Fruit fly (Drosophila melanogaster) whole organism, embryonic: ENCODE results near the gene CG11672.

ENCODE experiments used
- Atf6 ChIP-seq: fragments of 200-800 bp; sonication (Bioruptor generic); IDR thresholded peaks from 2 replicates; pipeline ENCODE4 v1.3.6; 2022; ENCODE audit warnings: missing biosample characterization, missing genetic modification characterization
- CG10147 ChIP-seq: fragments of 200-800 bp; sonication (Bioruptor generic); optimal IDR thresholded peaks from 2 replicates; lab custom pipeline; 2019; ENCODE audit warnings: missing biosample characterization, mild to moderate bottlenecking, missing genetic modification characterization, moderate library complexity
- CG12104 ChIP-seq: fragments of 200-800 bp; sonication (Bioruptor generic); optimal IDR thresholded peaks from 3 replicates; lab custom pipeline; 2016; ENCODE audit warnings: missing biosample characterization, missing genetic modification characterization
- CG14050 ChIP-seq: fragments of 200-800 bp; sonication (Bioruptor generic); IDR thresholded peaks from 3 replicates; pipeline ENCODE4 v1.3.6; 2022; ENCODE audit warnings: missing biosample characterization, missing genetic modification characterization
- CG16779 ChIP-seq: fragments of 200-800 bp; sonication (Bioruptor generic); IDR thresholded peaks from 2 replicates; pipeline ENCODE4 v1.3.6; 2022; ENCODE audit warnings: missing biosample characterization, missing genetic modification characterization
- CG17612 ChIP-seq: fragments of 200-800 bp; sonication (Bioruptor generic); IDR thresholded peaks from 2 replicates; pipeline ENCODE4 v1.3.6; 2022; ENCODE audit warnings: missing biosample characterization, missing genetic modification characterization
- CG18599 ChIP-seq: fragments of 200-800 bp; sonication (Bioruptor generic); optimal IDR thresholded peaks from 3 replicates; lab custom pipeline; 2017; ENCODE audit warnings: missing biosample characterization, missing genetic modification characterization, mild to moderate bottlenecking, moderate library complexity, missing genetic modification reagents
- CG30403 ChIP-seq: fragments of 200-800 bp; sonication (Bioruptor generic); optimal IDR thresholded peaks from 3 replicates; lab custom pipeline; 2016; ENCODE audit warnings: missing biosample characterization, missing genetic modification characterization
- CG31365 ChIP-seq: fragments of 200-800 bp; sonication (Bioruptor generic); optimal IDR thresholded peaks from 2 replicates; lab custom pipeline; 2018; ENCODE audit warnings: missing biosample characterization, mild to moderate bottlenecking, missing genetic modification characterization
- CG34224 ChIP-seq: fragments of 200-800 bp; sonication (Bioruptor generic); IDR thresholded peaks from 3 replicates; pipeline ENCODE4 v1.3.6; 2022; ENCODE audit warnings: missing biosample characterization, missing genetic modification characterization; ENCODE audit not compliant: partially characterized antibody
- CG3847 ChIP-seq: fragments of 200-800 bp; sonication (Bioruptor generic); IDR thresholded peaks from 2 replicates; pipeline ENCODE4 v1.3.6; 2022; ENCODE audit warnings: missing biosample characterization, missing genetic modification characterization
- CG5953 ChIP-seq: fragments of 200-800 bp; sonication (Bioruptor generic); IDR thresholded peaks from 2 replicates; pipeline ENCODE4 v1.3.6; 2022; ENCODE audit warnings: missing biosample characterization, missing genetic modification characterization
- CG6175 ChIP-seq: fragments of 200-800 bp; sonication (Bioruptor generic); IDR thresholded peaks from 3 replicates; pipeline ENCODE4 v1.3.6; 2022; ENCODE audit warnings: missing biosample characterization, missing genetic modification characterization
- CG6254 ChIP-seq: fragments of 200-800 bp; sonication (Bioruptor generic); optimal IDR thresholded peaks from 3 replicates; lab custom pipeline; 2017; ENCODE audit warnings: mild to moderate bottlenecking, missing biosample characterization, missing genetic modification reagents, missing genetic modification characterization
- CG6791 ChIP-seq: fragments of 200-800 bp; sonication (Bioruptor generic); IDR thresholded peaks from 3 replicates; pipeline ENCODE4 v1.3.6; 2022; ENCODE audit warnings: missing biosample characterization, missing genetic modification characterization; ENCODE audit not compliant: partially characterized antibody
- CG6854 ChIP-seq: fragments of 200-800 bp; sonication (Bioruptor generic); optimal IDR thresholded peaks from 3 replicates; lab custom pipeline; 2017; ENCODE audit warnings: missing biosample characterization, mild to moderate bottlenecking, missing genetic modification characterization
- CG7357 ChIP-seq: fragments of 200-800 bp; sonication (Bioruptor generic); IDR thresholded peaks from 3 replicates; pipeline ENCODE4 v1.3.6; 2022; ENCODE audit warnings: missing biosample characterization, missing genetic modification characterization
- CG8089 ChIP-seq: fragments of 200-800 bp; sonication (Bioruptor generic); optimal IDR thresholded peaks from 3 replicates; lab custom pipeline; 2016; ENCODE audit warnings: missing biosample characterization, missing genetic modification characterization
- CG9609 ChIP-seq: fragments of 200-800 bp; sonication (Bioruptor generic); optimal IDR thresholded peaks from 3 replicates; lab custom pipeline; 2016; ENCODE audit warnings: missing biosample characterization, missing genetic modification characterization
- CG9797 ChIP-seq: fragments of 200-800 bp; sonication (Bioruptor generic); optimal IDR thresholded peaks from 3 replicates; lab custom pipeline; 2018; ENCODE audit warnings: missing biosample characterization, mild to moderate bottlenecking, missing genetic modification characterization
- Camta ChIP-seq: fragments of 200-800 bp; sonication (Bioruptor generic); optimal IDR thresholded peaks from 2 replicates; lab custom pipeline; 2016; ENCODE audit warnings: missing biosample characterization, missing genetic modification characterization
- Dbx ChIP-seq: fragments of 200-800 bp; sonication (Bioruptor generic); IDR thresholded peaks from 3 replicates; pipeline ENCODE4 v1.3.6; 2022; ENCODE audit warnings: missing biosample characterization, missing genetic modification characterization
- ERR ChIP-seq: fragments of 200-800 bp; sonication (Bioruptor generic); optimal IDR thresholded peaks from 2 replicates; lab custom pipeline; 2016; ENCODE audit warnings: missing biosample characterization, missing genetic modification characterization
- Elba2 ChIP-seq: fragments of 200-800 bp; sonication (Bioruptor generic); optimal IDR thresholded peaks from 3 replicates; lab custom pipeline; 2016; ENCODE audit warnings: missing biosample characterization, missing genetic modification characterization
- Gsc ChIP-seq: fragments of 200-800 bp; sonication (Bioruptor generic); IDR thresholded peaks from 2 replicates; pipeline ENCODE4 v1.3.6; 2022; ENCODE audit warnings: missing biosample characterization, missing genetic modification characterization
- Hr39 ChIP-seq: fragments of >200 bp; optimal IDR thresholded peaks from 2 replicates; lab custom pipeline; 2017
- Jarid2 ChIP-seq: fragments of 200-800 bp; sonication (Bioruptor generic); optimal IDR thresholded peaks from 3 replicates; lab custom pipeline; 2017; ENCODE audit warnings: mild to moderate bottlenecking, missing biosample characterization, missing genetic modification reagents, missing genetic modification characterization
- NfI ChIP-seq: fragments of 200-800 bp; sonication (Bioruptor generic); optimal IDR thresholded peaks from 3 replicates; lab custom pipeline; 2018; ENCODE audit warnings: missing biosample characterization, mild to moderate bottlenecking, missing genetic modification characterization, moderate library complexity
- Side ChIP-seq: fragments of 200-800 bp; sonication (Bioruptor generic); optimal IDR thresholded peaks from 2 replicates; lab custom pipeline; 2016; ENCODE audit warnings: missing biosample characterization, missing genetic modification characterization
- TFAM ChIP-seq: fragments of 200-800 bp; sonication (Bioruptor generic); optimal IDR thresholded peaks from 2 replicates; lab custom pipeline; 2017; ENCODE audit warnings: missing biosample characterization, missing genetic modification characterization, inconsistent platforms
- ac ChIP-seq: fragments of 200-800 bp; sonication (Bioruptor generic); optimal IDR thresholded peaks from 3 replicates; lab custom pipeline; 2017; ENCODE audit warnings: missing biosample characterization, mild to moderate bottlenecking, missing genetic modification characterization
- ap ChIP-seq: fragments of 200-800 bp; sonication (Bioruptor generic); IDR thresholded peaks from 2 replicates; pipeline ENCODE4 v1.3.6; 2022; ENCODE audit warnings: missing biosample characterization, missing genetic modification characterization
- dmrt99B ChIP-seq: fragments of 200-800 bp; sonication (Bioruptor generic); optimal IDR thresholded peaks from 2 replicates; lab custom pipeline; 2018; ENCODE audit warnings: missing biosample characterization, mild to moderate bottlenecking, missing genetic modification characterization, moderate library complexity
- ems ChIP-seq: fragments of 200-800 bp; sonication (Bioruptor generic); optimal IDR thresholded peaks from 3 replicates; lab custom pipeline; 2016; ENCODE audit warnings: missing biosample characterization, missing genetic modification characterization
- fd3F ChIP-seq: fragments of 200-800 bp; sonication (Bioruptor generic); optimal IDR thresholded peaks from 2 replicates; lab custom pipeline; 2018; ENCODE audit warnings: missing biosample characterization, mild to moderate bottlenecking, missing genetic modification characterization, moderate library complexity
- gce ChIP-seq: fragments of 200-800 bp; sonication (Bioruptor generic); IDR thresholded peaks from 3 replicates; pipeline ENCODE4 v1.3.6; 2022; ENCODE audit warnings: missing biosample characterization, missing genetic modification characterization
- gfzf ChIP-seq: fragments of 200-800 bp; sonication (Bioruptor generic); optimal IDR thresholded peaks from 2 replicates; lab custom pipeline; 2016; ENCODE audit warnings: missing biosample characterization, mild to moderate bottlenecking, missing genetic modification characterization, moderate library complexity
- grn ChIP-seq: fragments of 200-800 bp; sonication (Bioruptor generic); optimal IDR thresholded peaks from 3 replicates; lab custom pipeline; 2017; ENCODE audit warnings: missing biosample characterization, missing genetic modification characterization
- ham ChIP-seq: fragments of 200-800 bp; sonication (Bioruptor generic); IDR thresholded peaks from 2 replicates; pipeline ENCODE4 v1.3.6; 2022; ENCODE audit warnings: missing biosample characterization, missing genetic modification characterization
- hkb ChIP-seq, 2 experiments: fragments of 200-800 bp in 1 of 2; fragments of >200 bp in 1 of 2; sonication (Bioruptor generic) in 1 of 2; IDR thresholded peaks in 1 of 2; optimal IDR thresholded peaks in 1 of 2; 2 replicates each; pipeline versions ENCODE4 v1.3.6 to Lab custom; 2017 to 2022; ENCODE audit warnings: missing biosample characterization in 1 of 2, missing genetic modification characterization in 1 of 2
- hth ChIP-seq: fragments of >200 bp; optimal IDR thresholded peaks from 2 replicates; lab custom pipeline; 2017; ENCODE audit warnings: inconsistent platforms
- nerfin-1 ChIP-seq: fragments of 200-800 bp; sonication (Bioruptor generic); optimal IDR thresholded peaks from 3 replicates; lab custom pipeline; 2019; ENCODE audit warnings: missing biosample characterization, mild to moderate bottlenecking, missing genetic modification characterization, moderate library complexity
- peb ChIP-seq: fragments of 200-800 bp; sonication (Bioruptor generic); IDR thresholded peaks from 2 replicates; pipeline ENCODE4 v1.3.6; 2022; ENCODE audit warnings: missing biosample characterization, missing genetic modification characterization
- scrt ChIP-seq: fragments of 200-800 bp; sonication (Bioruptor generic); optimal IDR thresholded peaks from 2 replicates; lab custom pipeline; 2018; ENCODE audit warnings: missing biosample characterization, mild to moderate bottlenecking, missing genetic modification characterization, moderate library complexity
- sens ChIP-seq: fragments of 200-800 bp; sonication (Bioruptor generic); peaks from one replicate; lab custom pipeline; 2016; ENCODE audit warnings: missing biosample characterization, missing genetic modification characterization
- shn ChIP-seq: fragments of 200-800 bp; sonication (Bioruptor generic); optimal IDR thresholded peaks from 3 replicates; lab custom pipeline; 2016; ENCODE audit warnings: missing biosample characterization, missing genetic modification characterization
- sob ChIP-seq: fragments of 200-800 bp; sonication (Bioruptor generic); IDR thresholded peaks from 2 replicates; pipeline ENCODE4 v1.3.6; 2022; ENCODE audit warnings: missing biosample characterization, missing genetic modification characterization
- stc ChIP-seq: fragments of 200-800 bp; sonication (Bioruptor generic); IDR thresholded peaks from 2 replicates; pipeline ENCODE4 v1.3.6; 2022; ENCODE audit warnings: missing biosample characterization, missing genetic modification characterization
- unc-4 ChIP-seq: fragments of 200-800 bp; sonication (Bioruptor generic); IDR thresholded peaks from 2 replicates; pipeline ENCODE4 v1.3.6; 2022; ENCODE audit warnings: missing biosample characterization, missing genetic modification characterization; ENCODE audit not compliant: partially characterized antibody
- vvl ChIP-seq: fragments of 200-800 bp; sonication (Bioruptor generic); IDR thresholded peaks from 2 replicates; pipeline ENCODE4 v1.3.6; 2022; ENCODE audit warnings: missing biosample characterization, missing genetic modification characterization
- wor ChIP-seq: fragments of 200-800 bp; sonication (Bioruptor generic); IDR thresholded peaks from 2 replicates; pipeline ENCODE4 v1.3.6; 2022; ENCODE audit warnings: missing biosample characterization, missing genetic modification characterization
- z ChIP-seq: fragments of 200-800 bp; sonication (Bioruptor generic); IDR thresholded peaks from 3 replicates; pipeline ENCODE4 v1.3.6; 2022; ENCODE audit warnings: missing biosample characterization, missing genetic modification characterization
- zen2 ChIP-seq: fragments of 200-800 bp; sonication (Bioruptor generic); IDR thresholded peaks from 3 replicates; pipeline ENCODE4 v1.3.6; 2022; ENCODE audit warnings: missing biosample characterization, missing genetic modification characterization; ENCODE audit not compliant: partially characterized antibody

CG11672 gene

DNA sequence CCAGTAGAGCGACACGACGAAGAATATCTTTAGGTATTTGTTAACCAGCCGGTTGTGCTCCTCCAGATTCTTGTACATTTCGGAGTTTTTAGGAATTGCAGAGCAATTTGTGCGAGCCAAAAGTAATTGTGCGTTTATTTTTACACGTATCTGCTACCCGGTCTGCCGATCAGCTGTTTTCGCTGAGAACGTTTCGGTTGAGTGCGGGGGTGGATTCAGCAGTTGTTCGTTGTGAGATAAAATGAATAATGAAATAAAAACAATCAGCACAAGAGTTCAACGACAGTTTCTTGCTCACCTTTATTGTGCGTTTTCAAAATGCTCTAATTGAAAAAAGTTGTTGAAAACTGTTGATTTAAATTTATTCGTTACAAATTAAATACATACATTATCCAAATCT lies 13.5 kb upstream of the CG11672 start, which contains the start of gene nac (continued):
- TF ChIP-seq zen2 (GFP tag; lab: Robert Waterston, UW) (no peak), TFAM (GFP tag; lab: Kevin White, UChicago) (no peak), Gsc (GFP tag; lab: Robert Waterston, UW) (no peak), Hr39 (lab: Kevin White, UChicago) (no peak), unc-4 (no peak), CG6791 (GFP tag; lab: Robert Waterston, UW) (no peak), ham (GFP tag; lab: Robert Waterston, UW) (no peak), CG31365 (no peak), Camta (GFP tag; lab: Kevin White, UChicago) (no peak), CG14050 (GFP tag; lab: Robert Waterston, UW) (no peak), stc (GFP tag; lab: Robert Waterston, UW) (no peak), Side (GFP tag; lab: Kevin White, UChicago) (no peak), hkb (optimal IDR thresholded peaks at IDR 0.05; lab: Kevin White, UChicago) (peak; percentile 97), hkb (GFP tag; IDR thresholded peaks at IDR 0.05; lab: Robert Waterston, UW) (no peak), NfI (GFP tag; lab: Kevin White, UChicago) (no peak), hth (lab: Kevin White, UChicago) (no peak), CG17612 (GFP tag; lab: Robert Waterston, UW) (no peak), CG30403 (no peak), CG7357 (no peak), shn (GFP tag; lab: Kevin White, UChicago) (no peak), CG9609 (GFP tag; lab: Kevin White, UChicago) (no peak), fd3F (no peak), vvl (no peak), Elba2 (GFP tag; lab: Kevin White, UChicago) (no peak), dmrt99B (tag; lab: Kevin White, UChicago) (no peak), CG16779 (GFP tag; lab: Robert Waterston, UW) (no peak), CG6175 (GFP tag; lab: Robert Waterston, UW) (no peak), CG34224 (GFP tag; lab: Robert Waterston, UW) (no peak; the same call in 2 of the 3 replicates), Dbx (GFP tag; lab: Robert Waterston, UW) (0 out of 3 replicates have a peak, but pooled peaks have one; percentile 36), ac (GFP tag; lab: Kevin White, UChicago) (no peak), CG5953 (GFP tag; lab: Robert Waterston, UW) (no peak), scrt (GFP tag; lab: Kevin White, UChicago) (no peak), Atf6 (GFP tag; lab: Robert Waterston, UW) (0 out of 2 replicates have a peak, but pooled peaks have one; percentile 46), CG3847 (GFP tag; lab: Robert Waterston, UW) (no peak), gfzf (no peak), wor (GFP tag; lab: Robert Waterston, UW) (no peak), CG12104 (GFP tag; lab: Kevin White, UChicago) (no peak), Jarid2 (GFP tag; lab: Kevin White, UChicago) (no peak), CG8089 (GFP tag; lab: Kevin White, UChicago) (no peak), CG10147 (peak; percentile 15), z (GFP tag; lab: Robert Waterston, UW) (peak; percentile 78), nerfin-1 (tag; lab: Kevin White, UChicago) (no peak), gce (GFP tag; lab: Robert Waterston, UW) (no peak), sob (GFP tag; lab: Robert Waterston, UW) (0 out of 2 replicates have a peak, but pooled peaks have one; percentile 14), grn (GFP tag; lab: Kevin White, UChicago) (no peak), CG6254 (GFP tag; lab: Kevin White, UChicago) (no peak), CG9797 (no peak), ems (no peak), ap (GFP tag; lab: Robert Waterston, UW) (no peak), CG6854 (no peak), sens (GFP tag; lab: Kevin White, UChicago) (no peak), ERR (GFP tag; lab: Kevin White, UChicago) (no peak), peb (no peak), CG18599 (GFP tag; lab: Kevin White, UChicago) (no peak)
